Worm (Caenorhabditis elegans) whole organism, L1 larva: ENCODE measurements around the gene oac-42.

ENCODE experiments used
- F16B12.6 ChIP-seq: fragments of 150-350 bp; optimal IDR thresholded peaks from 2 replicates; lab custom pipeline; 2014; ENCODE audit warnings: missing biosample characterization, missing genetic modification characterization
- ama-1 ChIP-seq: fragments of 150-350 bp; optimal IDR thresholded peaks from 2 replicates; lab custom pipeline; 2014
- ceh-63 ChIP-seq: fragments of 200-800 bp; sonication (Bioruptor generic); optimal IDR thresholded peaks from 2 replicates; lab custom pipeline; 2018; ENCODE audit warnings: mild to moderate bottlenecking, missing genetic modification characterization, missing compliant biosample characterization
- dsc-1 ChIP-seq: sonication (generic microtip); optimal IDR thresholded peaks from 2 replicates; lab custom pipeline; 2016; ENCODE audit warnings: mild to moderate bottlenecking, missing genetic modification characterization, missing compliant biosample characterization
- egl-27 ChIP-seq, 2 experiments: fragments of 150-350 bp in 1 of 2; sonication (generic microtip); optimal IDR thresholded peaks; 3 replicates each; lab custom pipeline; 2017 to 2018; ENCODE audit warnings: missing biosample characterization in 2 of 2, missing genetic modification characterization in 2 of 2, missing genetic modification reagents in 2 of 2
- elt-2 ChIP-seq: sonication (generic microtip); optimal IDR thresholded peaks from 2 replicates; lab custom pipeline; 2016; ENCODE audit warnings: missing genetic modification characterization, mild to moderate bottlenecking, inconsistent platforms, missing compliant biosample characterization, missing genetic modification reagents
- elt-3 ChIP-seq, 6 experiments: fragments of 150-350 bp in 1 of 6; sonication (generic microtip); optimal IDR thresholded peaks; 2 replicates each; lab custom pipeline; 2017 to 2018; ENCODE audit warnings: missing biosample characterization in 6 of 6, missing genetic modification characterization in 6 of 6, inconsistent platforms in 1 of 6
- fkh-10 ChIP-seq: sonication (generic microtip); optimal IDR thresholded peaks from 2 replicates; lab custom pipeline; 2017; ENCODE audit warnings: missing biosample characterization, missing genetic modification reagents, missing genetic modification characterization
- fkh-4 ChIP-seq: sonication (generic microtip); optimal IDR thresholded peaks from 2 replicates; lab custom pipeline; 2016; ENCODE audit warnings: missing compliant biosample characterization, missing genetic modification characterization, borderline replicate concordance
- grh-1 ChIP-seq: fragments of 200-800 bp; sonication (Bioruptor generic); IDR thresholded peaks from 2 replicates; pipeline ENCODE4 v1.3.6; 2022; ENCODE audit warnings: missing genetic modification reagents, missing genetic modification characterization, missing compliant biosample characterization
- irx-1 ChIP-seq: sonication (generic microtip); optimal IDR thresholded peaks from 2 replicates; lab custom pipeline; 2016; ENCODE audit warnings: missing genetic modification characterization, missing compliant biosample characterization
- isw-1 ChIP-seq: fragments of 200-800 bp; sonication (Bioruptor generic); IDR thresholded peaks from 2 replicates; pipeline ENCODE4 v1.3.6; 2022; ENCODE audit warnings: missing genetic modification characterization, missing compliant biosample characterization
- lin-13 ChIP-seq: fragments of 150-350 bp; optimal IDR thresholded peaks from 2 replicates; lab custom pipeline; 2014; ENCODE audit warnings: missing biosample characterization, missing genetic modification reagents, missing genetic modification characterization
- lir-3 ChIP-seq: sonication (generic microtip); optimal IDR thresholded peaks from 2 replicates; lab custom pipeline; 2016; ENCODE audit warnings: mild to moderate bottlenecking, missing genetic modification characterization, moderate library complexity, missing compliant biosample characterization; ENCODE audit not compliant: poor library complexity
- mab-9 ChIP-seq: fragments of 200-800 bp; sonication (Bioruptor generic); IDR thresholded peaks from 2 replicates; pipeline ENCODE4 v1.3.6; 2022; ENCODE audit warnings: missing genetic modification reagents, missing genetic modification characterization, missing compliant biosample characterization
- mdl-1 ChIP-seq, 2 experiments: fragments of 150-350 bp; optimal IDR thresholded peaks; 2 replicates each; lab custom pipeline; 2014 to 2017; ENCODE audit warnings: missing biosample characterization in 2 of 2, missing genetic modification characterization in 2 of 2, inconsistent platforms in 1 of 2
- mep-1 ChIP-seq: fragments of 150-350 bp; optimal IDR thresholded peaks from 2 replicates; lab custom pipeline; 2014; ENCODE audit warnings: missing biosample characterization, missing genetic modification characterization
- nhr-11 ChIP-seq: fragments of 150-350 bp; optimal IDR thresholded peaks from 2 replicates; lab custom pipeline; 2014; ENCODE audit warnings: missing biosample characterization, missing genetic modification characterization
- nhr-19 ChIP-seq: fragments of 200-800 bp; sonication (Bioruptor generic); conservative IDR thresholded peaks from 2 replicates; pipeline ENCODE4 v1.3.6; 2022; ENCODE audit warnings: missing genetic modification characterization, missing compliant biosample characterization
- nhr-28 ChIP-seq: fragments of 150-350 bp; optimal IDR thresholded peaks from 2 replicates; lab custom pipeline; 2014; ENCODE audit warnings: missing biosample characterization, missing genetic modification characterization
- nhr-77 ChIP-seq: fragments of 150-350 bp; optimal IDR thresholded peaks from 2 replicates; lab custom pipeline; 2014; ENCODE audit warnings: missing biosample characterization, missing genetic modification characterization
- nhr-85 ChIP-seq: sonication (generic microtip); peaks from one replicate; lab custom pipeline; 2016; ENCODE audit warnings: missing genetic modification characterization, inconsistent platforms, missing compliant biosample characterization
- nhr-90 ChIP-seq: sonication (generic microtip); optimal IDR thresholded peaks from 2 replicates; lab custom pipeline; 2016; ENCODE audit warnings: mild to moderate bottlenecking, missing genetic modification characterization, missing compliant biosample characterization; ENCODE audit not compliant: poor library complexity
- pag-3 ChIP-seq: sonication (generic microtip); optimal IDR thresholded peaks from 2 replicates; lab custom pipeline; 2017; ENCODE audit warnings: missing genetic modification characterization, mild to moderate bottlenecking, missing compliant biosample characterization, antibody characterized with exemption, borderline replicate concordance; ENCODE audit not compliant: insufficient read depth
- skn-1 ChIP-seq: fragments of 150-350 bp; optimal IDR thresholded peaks from 2 replicates; lab custom pipeline; 2014; ENCODE audit warnings: missing biosample characterization, missing genetic modification characterization
- snpc-4 ChIP-seq: fragments of 150-350 bp; optimal IDR thresholded peaks from 2 replicates; lab custom pipeline; 2014; ENCODE audit warnings: missing biosample characterization, missing genetic modification characterization
- sox-4 ChIP-seq: sonication (generic microtip); optimal IDR thresholded peaks from 2 replicates; lab custom pipeline; 2016; ENCODE audit warnings: missing genetic modification characterization, missing compliant biosample characterization
- unc-130 ChIP-seq: fragments of 150-350 bp; optimal IDR thresholded peaks from 2 replicates; lab custom pipeline; 2017; ENCODE audit warnings: missing biosample characterization, missing genetic modification characterization, inconsistent platforms
- unc-98 ChIP-seq: fragments of 200-800 bp; sonication (Bioruptor generic); IDR thresholded peaks from 2 replicates; pipeline ENCODE4 v1.3.6; 2022; ENCODE audit warnings: missing genetic modification characterization, missing compliant biosample characterization
- vab-15 ChIP-seq: sonication (generic microtip); optimal IDR thresholded peaks from 2 replicates; lab custom pipeline; 2017; ENCODE audit warnings: missing genotype, mild to moderate bottlenecking, missing genetic modification characterization, missing compliant biosample characterization
- zag-1 ChIP-seq: fragments of 150-350 bp; optimal IDR thresholded peaks from 2 replicates; lab custom pipeline; 2014; ENCODE audit warnings: missing biosample characterization, missing genetic modification characterization
- ztf-11 ChIP-seq, 2 experiments: sonication (generic microtip); optimal IDR thresholded peaks; 2 replicates each; lab custom pipeline; 2016 to 2017; ENCODE audit warnings: missing genetic modification characterization in 2 of 2, missing biosample characterization in 1 of 2, missing compliant biosample characterization in 1 of 2

Gene oac-42

ce11 chrV:15921102-15921501 lies 36.5 kb upstream of the oac-42 start, which contains the start of gene cdr-1:
TSS of gene cdr-1 (plus strand) at chrV:15921309.
- TF ChIP-seq pag-3 (tag; lab: Kevin White, UChicago) (no peak), snpc-4 (tag; lab: Kevin White, UChicago) (no peak), grh-1 (GFP tag; lab: Robert Waterston, UW) (no peak), zag-1 (tag; lab: Kevin White, UChicago) (no peak), elt-3 (tag; optimal IDR thresholded peaks at IDR 0.05; lab: Kevin White, UChicago) (peak in 1 of 6 experiments; percentile 11)

DNA sequence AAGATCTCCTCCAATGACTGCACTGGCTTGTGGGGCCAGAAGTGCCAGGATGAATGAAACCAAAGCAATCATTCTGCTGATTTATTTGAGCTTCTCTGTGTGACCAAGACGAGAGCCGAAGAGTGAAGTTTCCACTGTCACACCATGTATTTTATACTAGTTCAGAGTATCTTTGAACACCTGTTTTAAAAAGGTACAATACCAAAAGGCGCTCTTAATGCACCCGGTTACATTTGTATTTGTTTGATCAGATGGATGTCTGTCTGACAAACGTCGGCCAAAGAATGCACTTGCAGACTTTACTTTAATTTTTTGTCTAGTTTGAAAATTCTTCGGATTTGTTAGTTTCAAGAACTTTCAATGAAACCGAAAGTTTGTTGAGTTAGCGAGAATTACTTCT lies 35.7 kb upstream of the oac-42 start, which contains the start of gene F35E8.10:
F35E8.10 (minus strand) TSS at position 101 of the 400 bp plus-strand sequence.
- TF ChIP-seq pag-3 (tag; lab: Kevin White, UChicago) = no peak
- no peak for TF ChIP-seq irx-1 (tag; lab: Kevin White, UChicago)
- no peak for TF ChIP-seq snpc-4 (tag; lab: Kevin White, UChicago)
- TF ChIP-seq elt-3 (tag; optimal IDR thresholded peaks at IDR 0.05; lab: Kevin White, UChicago) = no peak
- no peak for TF ChIP-seq nhr-11 (tag; lab: Kevin White, UChicago)
- no peak for TF ChIP-seq dsc-1 (tag; lab: Kevin White, UChicago)
- TF ChIP-seq lir-3 (tag; lab: Kevin White, UChicago) = no peak
- no peak for TF ChIP-seq mdl-1 (tag; optimal IDR thresholded peaks at IDR 0.05; lab: Kevin White, UChicago)
- TF ChIP-seq elt-2 (tag; lab: Kevin White, UChicago) = no peak
- TF ChIP-seq fkh-4 (tag; lab: Kevin White, UChicago) = no peak
- no peak for TF ChIP-seq ztf-11 (tag; optimal IDR thresholded peaks at IDR 0.05; lab: Kevin White, UChicago)
- TF ChIP-seq unc-98 = no peak
- TF ChIP-seq skn-1 = no peak
- no peak for TF ChIP-seq nhr-90 (tag; lab: Kevin White, UChicago)
- no peak for TF ChIP-seq nhr-28 (tag; lab: Kevin White, UChicago)
- TF ChIP-seq lin-13 (GFP tag; lab: Kevin White, UChicago) = no peak

- TF ChIP-seq mep-1 (no peak), fkh-4 (tag; lab: Kevin White, UChicago) (no peak), unc-130 (tag; lab: Kevin White, UChicago) (no peak), nhr-19 (GFP tag; lab: Robert Waterston, UW) (no peak), ceh-63 (GFP tag; lab: Kevin White, UChicago) (no peak), elt-2 (tag; lab: Kevin White, UChicago) (no peak), ama-1 (lab: Kevin White, UChicago) (no peak), nhr-28 (tag; lab: Kevin White, UChicago) (no peak), lir-3 (tag; lab: Kevin White, UChicago) (no peak)
Observed at ce11 chrV:15917458-15917857, 32.9 kb upstream of the oac-42 start, which contains the start of gene F35E8.9. TSS of gene F35E8.9 (minus strand) at chrV:15917558.

DNA sequence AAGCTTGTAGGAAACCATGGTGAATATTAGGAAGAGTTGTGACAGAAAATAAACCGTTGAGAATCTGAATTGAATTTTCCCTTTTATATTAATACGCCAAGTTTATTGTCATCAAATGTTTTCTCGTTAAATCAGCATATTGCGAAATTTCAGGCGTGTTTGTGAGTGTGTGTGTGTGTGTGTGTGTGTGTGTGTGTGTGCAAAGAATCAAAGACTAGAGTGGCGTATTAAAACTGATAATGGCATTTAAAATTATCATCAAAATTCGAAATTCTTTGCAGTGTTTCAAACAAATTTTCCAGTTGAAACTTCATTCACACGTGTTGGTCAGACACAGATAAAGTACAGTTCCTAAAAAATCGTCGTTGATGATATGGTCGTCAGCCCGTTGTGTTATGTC lies 31.3 kb upstream of the oac-42 start, which contains the start of gene gst-38:
gst-38 (minus strand) TSS at position 152 of the 400 bp plus-strand sequence.
- no peak for TF ChIP-seq egl-27 (tag; optimal IDR thresholded peaks at IDR 0.05; lab: Kevin White, UChicago)
- TF ChIP-seq elt-2 (tag; lab: Kevin White, UChicago) = peak; percentile 85
- TF ChIP-seq lin-13 (GFP tag; lab: Kevin White, UChicago) = no peak
- no peak for TF ChIP-seq F16B12.6 (tag; lab: Kevin White, UChicago)
- TF ChIP-seq nhr-85 = no peak
- TF ChIP-seq nhr-77 (tag; lab: Kevin White, UChicago) = no peak

- TF ChIP-seq vab-15 (tag; lab: Kevin White, UChicago) = no peak
- no peak for TF ChIP-seq isw-1 (GFP tag; lab: Robert Waterston, UW)
- no peak for TF ChIP-seq lin-13 (GFP tag; lab: Kevin White, UChicago)
- no peak for TF ChIP-seq nhr-77 (tag; lab: Kevin White, UChicago)
Observed at ce11 chrV:15915307-15915706, 30.7 kb upstream of the oac-42 start.

ce11 chrV:15914774-15915173 lies 30.2 kb upstream of the oac-42 start:
- TF ChIP-seq sox-4 (tag; lab: Kevin White, UChicago) (no peak), nhr-90 (tag; lab: Kevin White, UChicago) (no peak), fkh-10 (GFP tag; lab: Kevin White, UChicago) (no peak), mab-9 (no peak)
